Worm (Caenorhabditis elegans) whole organism, L2 larva: ENCODE results near the gene ZC487.1.

ENCODE experiments used
- crh-2 ChIP-seq: sonication (generic microtip); optimal IDR thresholded peaks from 2 replicates; lab custom pipeline; 2017; ENCODE audit warnings: missing biosample characterization, missing genetic modification characterization
- lin-39 ChIP-seq: fragments of 150-350 bp; optimal IDR thresholded peaks from 2 replicates; lab custom pipeline; 2014; ENCODE audit warnings: missing biosample characterization, missing genetic modification reagents, missing genetic modification characterization
- lsy-2 ChIP-seq, 2 experiments: fragments of 150-350 bp in 1 of 2; sonication (generic microtip) in 1 of 2; optimal IDR thresholded peaks; 2 replicates each; lab custom pipeline; 2014 to 2017; ENCODE audit warnings: missing biosample characterization in 2 of 2, missing genetic modification characterization in 2 of 2
- skn-1 ChIP-seq: sonication (generic microtip); optimal IDR thresholded peaks from 2 replicates; lab custom pipeline; 2017; ENCODE audit warnings: missing biosample characterization, missing genetic modification characterization
- snpc-4 ChIP-seq: fragments of 150-350 bp; optimal IDR thresholded peaks from 2 replicates; lab custom pipeline; 2014; ENCODE audit warnings: missing biosample characterization, missing genetic modification characterization

DNA sequence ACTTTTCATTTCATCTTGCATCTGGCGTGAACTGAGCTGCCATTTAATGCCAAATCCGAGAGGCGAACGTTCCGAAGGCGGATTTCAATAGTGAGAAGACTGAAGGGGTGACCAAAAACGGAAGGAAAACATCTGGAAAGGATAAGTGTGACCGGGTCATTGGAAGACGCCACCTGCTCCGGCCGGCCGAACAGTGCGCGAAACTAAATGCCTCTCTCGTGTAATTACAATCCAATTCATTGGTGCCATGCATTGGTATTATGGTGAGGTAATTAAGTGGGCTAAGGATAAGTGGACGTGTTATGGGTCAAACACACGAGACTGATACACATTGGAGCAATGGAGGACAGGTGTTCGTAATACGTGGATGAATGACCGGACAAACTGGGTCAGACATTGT lies 42.8 kb upstream of the ZC487.1 start:
- TF ChIP-seq skn-1 (tag; lab: Kevin White, UChicago) (no peak), snpc-4 (tag; lab: Kevin White, UChicago) (no peak), lsy-2 (tag; optimal IDR thresholded peaks at IDR 0.05; lab: Kevin White, UChicago) (no peak), crh-2 (tag; lab: Kevin White, UChicago) (no peak), lin-39 (tag; lab: Kevin White, UChicago) (no peak)
